Fruit fly (Drosophila melanogaster) whole organism, embryonic: ENCODE results near the gene CG32102.
A peak's percentile ranks its signal among the peaks of the same experiment; 100 is the strongest.

Experiments
- Ada2b ChIP-seq: fragments of 200-800 bp; sonication (Bioruptor generic); IDR thresholded peaks from 2 replicates; pipeline ENCODE4 v1.3.6; 2022; ENCODE audit warnings: missing biosample characterization, missing genetic modification characterization
- B-H1 ChIP-seq: fragments of 200-800 bp; sonication (Bioruptor generic); IDR thresholded peaks from 3 replicates; pipeline ENCODE4 v1.3.6; 2022; ENCODE audit warnings: missing biosample characterization, missing genetic modification characterization
- CG11696 ChIP-seq: fragments of 200-800 bp; sonication (Bioruptor generic); IDR thresholded peaks from 2 replicates; pipeline ENCODE4 v1.3.6; 2022; ENCODE audit warnings: missing biosample characterization, missing genetic modification characterization
- CG14710 ChIP-seq: fragments of 200-800 bp; sonication (Bioruptor generic); optimal IDR thresholded peaks from 3 replicates; lab custom pipeline; 2019; ENCODE audit warnings: missing biosample characterization, mild to moderate bottlenecking, missing genetic modification characterization, moderate library complexity
- CG14860 ChIP-seq: fragments of 200-800 bp; sonication (Bioruptor generic); IDR thresholded peaks from 3 replicates; pipeline ENCODE4 v1.3.6; 2022; ENCODE audit warnings: missing biosample characterization, missing genetic modification characterization; ENCODE audit not compliant: partially characterized antibody
- CG1602 ChIP-seq: fragments of 200-800 bp; sonication (Bioruptor generic); optimal IDR thresholded peaks from 3 replicates; lab custom pipeline; 2016; ENCODE audit warnings: missing biosample characterization, missing genetic modification characterization
- CG17186 ChIP-seq: fragments of 200-800 bp; sonication (Bioruptor generic); optimal IDR thresholded peaks from 3 replicates; lab custom pipeline; 2017; ENCODE audit warnings: missing biosample characterization, missing genetic modification reagents, missing genetic modification characterization
- CG17829 ChIP-seq: fragments of 200-800 bp; optimal IDR thresholded peaks from 2 replicates; lab custom pipeline; 2019; ENCODE audit warnings: missing biosample characterization, mild to moderate bottlenecking, missing genetic modification characterization, moderate library complexity
- CG2875 ChIP-seq: fragments of 200-800 bp; sonication (Bioruptor generic); optimal IDR thresholded peaks from 2 replicates; lab custom pipeline; 2017; ENCODE audit warnings: missing biosample characterization, mild to moderate bottlenecking, missing genetic modification characterization, missing genetic modification reagents
- CG31224 ChIP-seq: fragments of 200-800 bp; sonication (Bioruptor generic); IDR thresholded peaks from 2 replicates; pipeline ENCODE4 v1.3.6; 2022; ENCODE audit warnings: missing biosample characterization, missing genetic modification characterization
- CG31388 ChIP-seq: fragments of 200-800 bp; sonication (Bioruptor generic); optimal IDR thresholded peaks from 2 replicates; lab custom pipeline; 2016; ENCODE audit warnings: missing biosample characterization, missing genetic modification characterization
- CG32772 ChIP-seq: fragments of 200-800 bp; sonication (Bioruptor generic); IDR thresholded peaks from 2 replicates; pipeline ENCODE4 v1.3.6; 2022; ENCODE audit warnings: missing biosample characterization, missing genetic modification characterization
- CG3726 ChIP-seq: fragments of 200-800 bp; sonication (Bioruptor generic); IDR thresholded peaks from 3 replicates; pipeline ENCODE4, ENCODE4 v1.3.6; 2022; ENCODE audit warnings: missing biosample characterization, missing genetic modification characterization
- CG43689 ChIP-seq: fragments of 200-800 bp; sonication (Bioruptor generic); IDR thresholded peaks from 2 replicates; pipeline ENCODE4 v1.3.6; 2022; ENCODE audit warnings: missing biosample characterization, missing genetic modification characterization
- CG6813 ChIP-seq: fragments of 200-800 bp; sonication (Bioruptor generic); optimal IDR thresholded peaks from 2 replicates; lab custom pipeline; 2017; ENCODE audit warnings: missing biosample characterization, missing genetic modification characterization, mild to moderate bottlenecking, moderate library complexity, missing genetic modification reagents
- CG8359 ChIP-seq: fragments of 200-800 bp; sonication (Bioruptor generic); optimal IDR thresholded peaks from 2 replicates; lab custom pipeline; 2017; ENCODE audit warnings: missing biosample characterization, mild to moderate bottlenecking, missing genetic modification characterization, borderline replicate concordance
- CG8388 ChIP-seq: fragments of 200-800 bp; sonication (Bioruptor generic); optimal IDR thresholded peaks from 2 replicates; lab custom pipeline; 2019; ENCODE audit warnings: missing biosample characterization, mild to moderate bottlenecking, missing genetic modification characterization, moderate library complexity
- CG8944 ChIP-seq: fragments of 200-800 bp; sonication (Bioruptor generic); optimal IDR thresholded peaks from 3 replicates; lab custom pipeline; 2016; ENCODE audit warnings: missing biosample characterization, missing genetic modification characterization
- CG9932 ChIP-seq: fragments of 200-800 bp; sonication (Bioruptor generic); IDR thresholded peaks from 2 replicates; pipeline ENCODE4 v1.3.6; 2022; ENCODE audit warnings: missing biosample characterization, missing genetic modification characterization
- CoRest ChIP-seq: fragments of 200-800 bp; sonication (Bioruptor generic); optimal IDR thresholded peaks from 3 replicates; lab custom pipeline; 2018; ENCODE audit warnings: missing biosample characterization, mild to moderate bottlenecking, missing genetic modification characterization, moderate library complexity
- Dad ChIP-seq: fragments of 200-800 bp; sonication (Bioruptor generic); optimal IDR thresholded peaks from 3 replicates; lab custom pipeline; 2016; ENCODE audit warnings: missing biosample characterization, missing genetic modification characterization
- Dek ChIP-seq: fragments of 200-800 bp; sonication (Bioruptor generic); optimal IDR thresholded peaks from 3 replicates; lab custom pipeline; 2019; ENCODE audit warnings: missing biosample characterization, mild to moderate bottlenecking, missing genetic modification characterization, moderate library complexity
- Doc3 ChIP-seq: fragments of 200-800 bp; sonication (Bioruptor generic); IDR thresholded peaks from 3 replicates; pipeline ENCODE4 v1.3.6; 2022; ENCODE audit warnings: missing biosample characterization, missing genetic modification characterization; ENCODE audit not compliant: partially characterized antibody
- Dref ChIP-seq: fragments of 200-800 bp; sonication (Bioruptor generic); IDR thresholded peaks from 2 replicates; pipeline ENCODE4 v1.3.6; 2022; ENCODE audit warnings: missing biosample characterization, missing genetic modification characterization
- Drgx ChIP-seq: fragments of 200-800 bp; sonication (Bioruptor generic); IDR thresholded peaks from 2 replicates; pipeline ENCODE4 v1.3.6; 2022; ENCODE audit warnings: missing biosample characterization, missing genetic modification characterization
- Fer2 ChIP-seq: fragments of 200-800 bp; sonication (Bioruptor generic); optimal IDR thresholded peaks from 2 replicates; lab custom pipeline; 2018; ENCODE audit warnings: missing biosample characterization, mild to moderate bottlenecking, missing genetic modification characterization, moderate library complexity
- H2.0 ChIP-seq: fragments of 200-800 bp; sonication (Bioruptor generic); IDR thresholded peaks from 2 replicates; pipeline ENCODE4 v1.3.6; 2022; ENCODE audit warnings: missing biosample characterization, missing genetic modification characterization
- Jarid2 ChIP-seq: fragments of 200-800 bp; sonication (Bioruptor generic); optimal IDR thresholded peaks from 3 replicates; lab custom pipeline; 2017; ENCODE audit warnings: mild to moderate bottlenecking, missing biosample characterization, missing genetic modification reagents, missing genetic modification characterization
- NK7.1 ChIP-seq: fragments of 200-800 bp; sonication (Bioruptor generic); optimal IDR thresholded peaks from 3 replicates; lab custom pipeline; 2016; ENCODE audit warnings: missing biosample characterization, missing genetic modification characterization
- ase ChIP-seq: fragments of 200-800 bp; sonication (Bioruptor generic); IDR thresholded peaks from 3 replicates; pipeline ENCODE4 v1.3.6; 2022; ENCODE audit warnings: missing biosample characterization, missing genetic modification characterization
- chn ChIP-seq: fragments of 200-800 bp; sonication (Bioruptor generic); optimal IDR thresholded peaks from 2 replicates; lab custom pipeline; 2016; ENCODE audit warnings: missing biosample characterization, missing genetic modification characterization
- emc ChIP-seq: fragments of 200-800 bp; sonication (Bioruptor generic); optimal IDR thresholded peaks from 2 replicates; lab custom pipeline; 2016; ENCODE audit warnings: missing biosample characterization, missing genetic modification characterization
- exex ChIP-seq: fragments of 200-800 bp; sonication (Bioruptor generic); optimal IDR thresholded peaks from 4 replicates; lab custom pipeline; 2018; ENCODE audit warnings: missing biosample characterization, mild to moderate bottlenecking, missing genetic modification characterization, moderate library complexity
- fd64A ChIP-seq: fragments of 200-800 bp; sonication (Bioruptor generic); optimal IDR thresholded peaks from 3 replicates; lab custom pipeline; 2018; ENCODE audit warnings: missing biosample characterization, mild to moderate bottlenecking, missing genetic modification characterization
- fru ChIP-seq: fragments of >200 bp; optimal IDR thresholded peaks from 2 replicates; lab custom pipeline; 2017
- ftz-f1 ChIP-seq: fragments of 200-800 bp; sonication (Bioruptor generic); optimal IDR thresholded peaks from 2 replicates; lab custom pipeline; 2016; ENCODE audit warnings: missing biosample characterization, missing genetic modification characterization
- grau ChIP-seq: fragments of 200-800 bp; optimal IDR thresholded peaks from 3 replicates; lab custom pipeline; 2019; ENCODE audit warnings: missing biosample characterization, mild to moderate bottlenecking, missing genetic modification characterization, moderate library complexity
- gsb-n ChIP-seq: fragments of 200-800 bp; sonication (Bioruptor generic); optimal IDR thresholded peaks from 3 replicates; lab custom pipeline; 2018; ENCODE audit warnings: missing biosample characterization, mild to moderate bottlenecking, missing genetic modification characterization
- her ChIP-seq: fragments of 200-800 bp; sonication (Bioruptor generic); optimal IDR thresholded peaks from 2 replicates; lab custom pipeline; 2016; ENCODE audit warnings: missing biosample characterization, missing genetic modification characterization
- lilli ChIP-seq: fragments of 200-800 bp; sonication (Bioruptor generic); optimal IDR thresholded peaks from 3 replicates; lab custom pipeline; 2016; ENCODE audit warnings: missing biosample characterization, missing genetic modification characterization
- nerfin-2 ChIP-seq: fragments of 200-800 bp; sonication (Bioruptor generic); IDR thresholded peaks from 2 replicates; pipeline ENCODE4 v1.3.6; 2022; ENCODE audit warnings: missing biosample characterization, missing genetic modification characterization; ENCODE audit not compliant: partially characterized antibody
- ranshi ChIP-seq: fragments of 200-800 bp; sonication (Bioruptor generic); IDR thresholded peaks from 2 replicates; pipeline ENCODE4 v1.3.6; 2022; ENCODE audit warnings: missing biosample characterization, missing genetic modification characterization
- rib ChIP-seq: fragments of 200-800 bp; sonication (Bioruptor generic); IDR thresholded peaks from 2 replicates; pipeline ENCODE4 v1.3.6; 2022; ENCODE audit warnings: missing biosample characterization, missing genetic modification characterization
- sens ChIP-seq: fragments of 200-800 bp; sonication (Bioruptor generic); peaks from one replicate; lab custom pipeline; 2016; ENCODE audit warnings: missing biosample characterization, missing genetic modification characterization
- sr ChIP-seq: fragments of 200-800 bp; sonication (Bioruptor generic); IDR thresholded peaks from 3 replicates; pipeline ENCODE4 v1.3.6; 2022; ENCODE audit warnings: missing biosample characterization, missing genetic modification characterization
- ssp ChIP-seq: fragments of 200-800 bp; sonication (Bioruptor generic); IDR thresholded peaks from 2 replicates; pipeline ENCODE4 v1.3.6; 2022; ENCODE audit warnings: missing biosample characterization, missing genetic modification characterization
- sug ChIP-seq: fragments of 200-800 bp; optimal IDR thresholded peaks from 2 replicates; lab custom pipeline; 2019; ENCODE audit warnings: missing biosample characterization, mild to moderate bottlenecking, missing genetic modification characterization, moderate library complexity
- tx ChIP-seq: fragments of 200-800 bp; sonication (Bioruptor generic); optimal IDR thresholded peaks from 2 replicates; lab custom pipeline; 2016; ENCODE audit warnings: missing biosample characterization, missing genetic modification characterization
- unpg ChIP-seq: fragments of 200-800 bp; sonication (Bioruptor generic); optimal IDR thresholded peaks from 3 replicates; lab custom pipeline; 2018; ENCODE audit warnings: missing biosample characterization, mild to moderate bottlenecking, missing genetic modification characterization, moderate library complexity
- vnd ChIP-seq: fragments of 200-800 bp; sonication (Bioruptor generic); IDR thresholded peaks from 3 replicates; pipeline ENCODE4 v1.3.6; 2022; ENCODE audit warnings: missing biosample characterization, missing genetic modification characterization; ENCODE audit not compliant: partially characterized antibody
- wor ChIP-seq: fragments of 200-800 bp; sonication (Bioruptor generic); IDR thresholded peaks from 2 replicates; pipeline ENCODE4 v1.3.6; 2022; ENCODE audit warnings: missing biosample characterization, missing genetic modification characterization

CG32102 gene

dm6 chr3L:12482917-12483316, 13.3 kb upstream of the CG32102 start (continued):
- TF ChIP-seq CG11696 (GFP tag; lab: Robert Waterston, UW) (peak; percentile 52; the same call in 1 of the 2 replicates), CG8944 (GFP tag; lab: Kevin White, UChicago) (no peak), sug (peak; percentile 51), CG14860 (no peak), Fer2 (peak; percentile 27), H2.0 (GFP tag; lab: Robert Waterston, UW) (peak; percentile 38; the same call in 1 of the 2 replicates), CG2875 (GFP tag; lab: Kevin White, UChicago) (peak; percentile 71), ranshi (GFP tag; lab: Robert Waterston, UW) (peak; percentile 58), Dek (tag; lab: Kevin White, UChicago) (peak; percentile 63), emc (GFP tag; lab: Kevin White, UChicago) (no peak), wor (GFP tag; lab: Robert Waterston, UW) (peak; percentile 25; the same call in 1 of the 2 replicates), CG8388 (GFP tag; lab: Kevin White, UChicago) (peak; percentile 69), rib (GFP tag; lab: Robert Waterston, UW) (peak; percentile 9; the same call in 1 of the 2 replicates), Dad (GFP tag; lab: Kevin White, UChicago) (peak; percentile 50), B-H1 (GFP tag; lab: Robert Waterston, UW) (peak; percentile 66), Doc3 (GFP tag; lab: Robert Waterston, UW) (no peak), Ada2b (peak; percentile 68), sens (GFP tag; lab: Kevin White, UChicago) (peak; percentile 95), CG17186 (GFP tag; lab: Kevin White, UChicago) (no peak), unpg (GFP tag; lab: Kevin White, UChicago) (peak; percentile 69), NK7.1 (GFP tag; lab: Kevin White, UChicago) (no peak), Drgx (GFP tag; lab: Robert Waterston, UW) (peak; percentile 89), CG17829 (peak; percentile 80), CG31224 (no peak; the same call in 1 of the 2 replicates), CG31388 (GFP tag; lab: Kevin White, UChicago) (peak; percentile 27), sr (no peak), CG43689 (GFP tag; lab: Robert Waterston, UW) (0 out of 2 replicates have a peak, but pooled peaks have one; percentile 38), grau (tag; lab: Kevin White, UChicago) (peak; percentile 82), lilli (GFP tag; lab: Kevin White, UChicago) (peak; percentile 70), her (GFP tag; lab: Kevin White, UChicago) (no peak), CG14710 (tag; lab: Kevin White, UChicago) (peak; percentile 73), CG8359 (GFP tag; lab: Kevin White, UChicago) (no peak), Jarid2 (peak; percentile 38), CoRest (peak; percentile 89), tx (GFP tag; lab: Kevin White, UChicago) (no peak), chn (GFP tag; lab: Kevin White, UChicago) (peak; percentile 63), CG9932 (GFP tag; lab: Robert Waterston, UW) (no peak), ssp (GFP tag; lab: Robert Waterston, UW) (peak; percentile 47), gsb-n (peak; percentile 59), fd64A (GFP tag; lab: Kevin White, UChicago) (no peak), CG3726 (GFP tag; lab: Robert Waterston, UW) (no peak), nerfin-2 (no peak), ase (peak; percentile 72; the same call in 2 of the 3 replicates), Dref (GFP tag; lab: Robert Waterston, UW) (no peak), ftz-f1 (GFP tag; lab: Kevin White, UChicago) (no peak), exex (tag; lab: Kevin White, UChicago) (peak; percentile 32), CG6813 (GFP tag; lab: Kevin White, UChicago) (no peak), vnd (no peak), CG1602 (GFP tag; lab: Kevin White, UChicago) (peak; percentile 56), fru (no peak), CG32772 (GFP tag; lab: Robert Waterston, UW) (peak; percentile 44; the same call in 1 of the 2 replicates)
